Worm (Caenorhabditis elegans) whole organism, L1 larva: ENCODE results near the gene C13F10.7.

Source experiments
- C16A3.4 ChIP-seq: fragments of 150-350 bp; optimal IDR thresholded peaks from 2 replicates; lab custom pipeline; 2014; ENCODE audit warnings: missing biosample characterization, missing genetic modification characterization
- C34B4.2 ChIP-seq: sonication (generic microtip); optimal IDR thresholded peaks from 2 replicates; lab custom pipeline; 2017; ENCODE audit warnings: mild to moderate bottlenecking, missing genetic modification characterization, missing compliant biosample characterization
- F16B12.6 ChIP-seq: fragments of 150-350 bp; optimal IDR thresholded peaks from 2 replicates; lab custom pipeline; 2014; ENCODE audit warnings: missing biosample characterization, missing genetic modification characterization
- Y116A8C.19 ChIP-seq: sonication (generic microtip); optimal IDR thresholded peaks from 2 replicates; lab custom pipeline; 2016; ENCODE audit warnings: missing compliant biosample characterization, missing genetic modification characterization, borderline replicate concordance
- aha-1 ChIP-seq: fragments of 150-350 bp; optimal IDR thresholded peaks from 2 replicates; lab custom pipeline; 2014; ENCODE audit warnings: missing biosample characterization, missing genetic modification characterization
- ama-1 ChIP-seq: fragments of 150-350 bp; optimal IDR thresholded peaks from 2 replicates; lab custom pipeline; 2014
- ceh-63 ChIP-seq: fragments of 200-800 bp; sonication (Bioruptor generic); optimal IDR thresholded peaks from 2 replicates; lab custom pipeline; 2018; ENCODE audit warnings: mild to moderate bottlenecking, missing genetic modification characterization, missing compliant biosample characterization
- ceh-88 ChIP-seq: fragments of 200-800 bp; sonication (Bioruptor generic); IDR thresholded peaks from 2 replicates; pipeline ENCODE4 v1.3.6; 2022; ENCODE audit warnings: missing genetic modification characterization, missing compliant biosample characterization
- ces-1 ChIP-seq: fragments of 150-350 bp; optimal IDR thresholded peaks from 2 replicates; lab custom pipeline; 2014; ENCODE audit warnings: missing biosample characterization, missing genetic modification reagents, missing genetic modification characterization
- dsc-1 ChIP-seq: sonication (generic microtip); optimal IDR thresholded peaks from 2 replicates; lab custom pipeline; 2016; ENCODE audit warnings: mild to moderate bottlenecking, missing genetic modification characterization, missing compliant biosample characterization
- efl-3 ChIP-seq: fragments of 200-800 bp; sonication (Bioruptor generic); optimal IDR thresholded peaks from 2 replicates; lab custom pipeline; 2018; ENCODE audit warnings: mild to moderate bottlenecking, missing genetic modification characterization, missing compliant biosample characterization
- elt-2 ChIP-seq: sonication (generic microtip); optimal IDR thresholded peaks from 2 replicates; lab custom pipeline; 2016; ENCODE audit warnings: missing genetic modification characterization, mild to moderate bottlenecking, inconsistent platforms, missing compliant biosample characterization, missing genetic modification reagents
- fkh-10 ChIP-seq: sonication (generic microtip); optimal IDR thresholded peaks from 2 replicates; lab custom pipeline; 2017; ENCODE audit warnings: missing biosample characterization, missing genetic modification reagents, missing genetic modification characterization
- fkh-4 ChIP-seq: sonication (generic microtip); optimal IDR thresholded peaks from 2 replicates; lab custom pipeline; 2016; ENCODE audit warnings: missing compliant biosample characterization, missing genetic modification characterization, borderline replicate concordance
- fos-1 ChIP-seq: fragments of 150-350 bp; optimal IDR thresholded peaks from 2 replicates; lab custom pipeline; 2014; ENCODE audit warnings: missing biosample characterization, missing genetic modification characterization
- hlh-4 ChIP-seq: sonication (generic microtip); optimal IDR thresholded peaks from 2 replicates; lab custom pipeline; 2016; ENCODE audit warnings: mild to moderate bottlenecking, missing genetic modification characterization, missing compliant biosample characterization
- hpl-2 ChIP-seq: fragments of 150-350 bp; optimal IDR thresholded peaks from 2 replicates; lab custom pipeline; 2014; ENCODE audit warnings: missing biosample characterization, missing genetic modification reagents, missing genetic modification characterization
- irx-1 ChIP-seq: sonication (generic microtip); optimal IDR thresholded peaks from 2 replicates; lab custom pipeline; 2016; ENCODE audit warnings: missing genetic modification characterization, missing compliant biosample characterization
- jun-1 ChIP-seq: fragments of 150-350 bp; optimal IDR thresholded peaks from 2 replicates; lab custom pipeline; 2014; ENCODE audit warnings: missing biosample characterization, missing genetic modification reagents, missing genetic modification characterization
- lin-14 ChIP-seq: fragments of 200-800 bp; sonication (Bioruptor generic); optimal IDR thresholded peaks from 2 replicates; lab custom pipeline; 2018; ENCODE audit warnings: mild to moderate bottlenecking, missing genetic modification characterization, moderate library complexity, missing compliant biosample characterization
- lin-15B ChIP-seq: fragments of 150-350 bp; sonication (generic microtip); optimal IDR thresholded peaks from 3 replicates; lab custom pipeline; 2014; ENCODE audit warnings: missing biosample characterization, missing genetic modification characterization
- lin-35 ChIP-seq, 2 experiments: fragments of 150-350 bp; optimal IDR thresholded peaks; 2 replicates each; lab custom pipeline; 2014; ENCODE audit warnings: missing biosample characterization in 2 of 2, missing genetic modification characterization in 2 of 2, missing genetic modification reagents in 2 of 2
- lin-39 ChIP-seq: fragments of 150-350 bp; optimal IDR thresholded peaks from 2 replicates; lab custom pipeline; 2014; ENCODE audit warnings: missing biosample characterization, missing genetic modification reagents, missing genetic modification characterization
- lir-3 ChIP-seq: sonication (generic microtip); optimal IDR thresholded peaks from 2 replicates; lab custom pipeline; 2016; ENCODE audit warnings: mild to moderate bottlenecking, missing genetic modification characterization, moderate library complexity, missing compliant biosample characterization; ENCODE audit not compliant: poor library complexity
- mdl-1 ChIP-seq, 2 experiments: fragments of 150-350 bp; optimal IDR thresholded peaks; 2 replicates each; lab custom pipeline; 2014 to 2017; ENCODE audit warnings: missing biosample characterization in 2 of 2, missing genetic modification characterization in 2 of 2, inconsistent platforms in 1 of 2
- mep-1 ChIP-seq: fragments of 150-350 bp; optimal IDR thresholded peaks from 2 replicates; lab custom pipeline; 2014; ENCODE audit warnings: missing biosample characterization, missing genetic modification characterization
- nhr-11 ChIP-seq: fragments of 150-350 bp; optimal IDR thresholded peaks from 2 replicates; lab custom pipeline; 2014; ENCODE audit warnings: missing biosample characterization, missing genetic modification characterization
- nhr-12 ChIP-seq: sonication (generic microtip); optimal IDR thresholded peaks from 2 replicates; lab custom pipeline; 2017; ENCODE audit warnings: missing biosample characterization, missing genetic modification characterization
- nhr-20 ChIP-seq: sonication (generic microtip); optimal IDR thresholded peaks from 2 replicates; lab custom pipeline; 2016; ENCODE audit warnings: mild to moderate bottlenecking, missing genetic modification characterization, missing compliant biosample characterization
- nhr-47 ChIP-seq: sonication (generic microtip); optimal IDR thresholded peaks from 2 replicates; lab custom pipeline; 2016; ENCODE audit warnings: mild to moderate bottlenecking, missing genetic modification characterization, moderate library complexity, missing compliant biosample characterization
- nhr-76 ChIP-seq: sonication (generic microtip); optimal IDR thresholded peaks from 2 replicates; lab custom pipeline; 2017; ENCODE audit warnings: missing biosample characterization, missing genetic modification characterization
- nhr-84 ChIP-seq: sonication (generic microtip); optimal IDR thresholded peaks from 2 replicates; lab custom pipeline; 2017; ENCODE audit warnings: missing biosample characterization, missing genetic modification characterization
- nhr-85 ChIP-seq: sonication (generic microtip); peaks from one replicate; lab custom pipeline; 2016; ENCODE audit warnings: missing genetic modification characterization, inconsistent platforms, missing compliant biosample characterization
- pax-3 ChIP-seq: fragments of 200-800 bp; sonication (Bioruptor generic); optimal IDR thresholded peaks from 2 replicates; lab custom pipeline; 2018; ENCODE audit warnings: mild to moderate bottlenecking, missing genetic modification characterization, moderate library complexity, missing compliant biosample characterization
- pqm-1 ChIP-seq: sonication (generic microtip); optimal IDR thresholded peaks from 3 replicates; lab custom pipeline; 2017; ENCODE audit warnings: missing biosample characterization, missing genetic modification characterization
- skn-1 ChIP-seq: fragments of 150-350 bp; optimal IDR thresholded peaks from 2 replicates; lab custom pipeline; 2014; ENCODE audit warnings: missing biosample characterization, missing genetic modification characterization
- snpc-4 ChIP-seq: fragments of 150-350 bp; optimal IDR thresholded peaks from 2 replicates; lab custom pipeline; 2014; ENCODE audit warnings: missing biosample characterization, missing genetic modification characterization
- sup-37 ChIP-seq: fragments of 200-800 bp; sonication (Bioruptor generic); optimal IDR thresholded peaks from 2 replicates; lab custom pipeline; 2018; ENCODE audit warnings: mild to moderate bottlenecking, missing genetic modification characterization, missing compliant biosample characterization
- tlp-1 ChIP-seq: fragments of 150-350 bp; optimal IDR thresholded peaks from 2 replicates; lab custom pipeline; 2014; ENCODE audit warnings: missing biosample characterization, missing genetic modification characterization
- xbp-1 ChIP-seq: sonication (generic microtip); optimal IDR thresholded peaks from 2 replicates; lab custom pipeline; 2016; ENCODE audit warnings: missing genetic modification characterization, missing compliant biosample characterization
- zip-4 ChIP-seq: fragments of 200-800 bp; sonication (Bioruptor generic); optimal IDR thresholded peaks from 2 replicates; lab custom pipeline; 2018; ENCODE audit warnings: mild to moderate bottlenecking, missing genetic modification characterization, moderate library complexity, missing compliant biosample characterization
- ztf-11 ChIP-seq, 2 experiments: sonication (generic microtip); optimal IDR thresholded peaks; 2 replicates each; lab custom pipeline; 2016 to 2017; ENCODE audit warnings: missing genetic modification characterization in 2 of 2, missing biosample characterization in 1 of 2, missing compliant biosample characterization in 1 of 2

C13F10.7 gene

ce11 chrV:7194818-7195217, 28.2 kb downstream of the C13F10.7 start:
- no peak for TF ChIP-seq ceh-63 (GFP tag; lab: Kevin White, UChicago)
- TF ChIP-seq pqm-1 (tag; lab: Kevin White, UChicago): no peak
- no peak for TF ChIP-seq nhr-84 (tag; lab: Kevin White, UChicago)
- no peak for TF ChIP-seq lin-35 (GFP tag; optimal IDR thresholded peaks at IDR 0.05; lab: Kevin White, UChicago)
- TF ChIP-seq ztf-11 (tag; optimal IDR thresholded peaks at IDR 0.05; lab: Kevin White, UChicago): no peak
- TF ChIP-seq mep-1 (tag; lab: Kevin White, UChicago): no peak
- TF ChIP-seq hpl-2 (GFP tag; lab: Kevin White, UChicago): no peak
- no peak for TF ChIP-seq fkh-10
- TF ChIP-seq nhr-85 (tag; lab: Kevin White, UChicago): no peak
- TF ChIP-seq jun-1 (tag; lab: Kevin White, UChicago): no peak
- no peak for TF ChIP-seq elt-2
- no peak for TF ChIP-seq nhr-47 (tag; lab: Kevin White, UChicago)
- TF ChIP-seq nhr-76: no peak
- no peak for TF ChIP-seq dsc-1 (tag; lab: Kevin White, UChicago)
- TF ChIP-seq ces-1: no peak

ce11 chrV:7193562-7193961, 29.5 kb downstream of the C13F10.7 start, which contains the start of gene F09G2.8:
TSS of gene F09G2.8 (minus strand) at chrV:7193662.
- TF ChIP-seq snpc-4 (tag; lab: Kevin White, UChicago): no peak
- TF ChIP-seq fkh-4: no peak
- no peak for TF ChIP-seq mdl-1 (tag; optimal IDR thresholded peaks at IDR 0.05; lab: Kevin White, UChicago)
- TF ChIP-seq ceh-88: no peak
- no peak for TF ChIP-seq irx-1 (tag; lab: Kevin White, UChicago)
- no peak for TF ChIP-seq xbp-1 (tag; lab: Kevin White, UChicago)
- no peak for TF ChIP-seq lin-15B (tag; lab: Kevin White, UChicago)
- TF ChIP-seq fos-1 (tag; lab: Kevin White, UChicago): no peak
- TF ChIP-seq lin-14 (GFP tag; lab: Kevin White, UChicago): no peak
- TF ChIP-seq nhr-84 (tag; lab: Kevin White, UChicago): no peak
- no peak for TF ChIP-seq lir-3 (tag; lab: Kevin White, UChicago)
- TF ChIP-seq sup-37 (GFP tag; lab: Kevin White, UChicago): no peak
- TF ChIP-seq hlh-4 (tag; lab: Kevin White, UChicago): no peak

- TF ChIP-seq lin-39 (tag; lab: Kevin White, UChicago): no peak
- TF ChIP-seq nhr-84 (tag; lab: Kevin White, UChicago): no peak
- no peak for TF ChIP-seq pax-3 (tag; lab: Kevin White, UChicago)
- TF ChIP-seq tlp-1 (tag; lab: Kevin White, UChicago): no peak
- no peak for TF ChIP-seq snpc-4 (tag; lab: Kevin White, UChicago)
- TF ChIP-seq nhr-12 (tag; lab: Kevin White, UChicago): no peak
- TF ChIP-seq zip-4 (GFP tag; lab: Kevin White, UChicago): no peak
These were observed 35.8 kb downstream of the C13F10.7 start for ce11 chrV:7187295-7187694.

ce11 chrV:7186599-7186998, 36.5 kb downstream of the C13F10.7 start:
- TF ChIP-seq jun-1 (tag; lab: Kevin White, UChicago) (peak; percentile 43), skn-1 (tag; lab: Kevin White, UChicago) (no peak), elt-2 (peak; percentile 88)

ce11 chrV:7184549-7184948, 38.5 kb downstream of the C13F10.7 start, which contains the start of gene pitr-5:
TSS of gene pitr-5 (plus strand) at chrV:7184849.
- TF ChIP-seq hlh-4 (tag; lab: Kevin White, UChicago) (no peak), lin-35 (GFP tag; optimal IDR thresholded peaks at IDR 0.05; lab: Kevin White, UChicago) (no peak), aha-1 (tag; lab: Kevin White, UChicago) (no peak), sup-37 (GFP tag; lab: Kevin White, UChicago) (no peak), ama-1 (lab: Kevin White, UChicago) (no peak), nhr-11 (tag; lab: Kevin White, UChicago) (no peak), dsc-1 (tag; lab: Kevin White, UChicago) (no peak), Y116A8C.19 (tag; lab: Kevin White, UChicago) (no peak), F16B12.6 (tag; lab: Kevin White, UChicago) (no peak), nhr-20 (tag; lab: Kevin White, UChicago) (no peak), pqm-1 (tag; lab: Kevin White, UChicago) (no peak), mdl-1 (tag; optimal IDR thresholded peaks at IDR 0.05; lab: Kevin White, UChicago) (no peak), C34B4.2 (no peak), efl-3 (GFP tag; lab: Kevin White, UChicago) (no peak), C16A3.4 (no peak)
